Worm (Caenorhabditis elegans) whole organism, L2 larva: ENCODE results near the gene C17C3.11.

Experiments used
- C34F6.9 ChIP-seq: fragments of 150-350 bp; optimal IDR thresholded peaks from 2 replicates; lab custom pipeline; 2014; ENCODE audit warnings: missing biosample characterization, missing genetic modification characterization
- F13H6.1 ChIP-seq: sonication (generic microtip); optimal IDR thresholded peaks from 2 replicates; lab custom pipeline; 2016; ENCODE audit warnings: missing genetic modification characterization, missing compliant biosample characterization
- R02D3.7 ChIP-seq: fragments of 150-350 bp; optimal IDR thresholded peaks from 2 replicates; lab custom pipeline; 2014; ENCODE audit warnings: missing biosample characterization, missing genetic modification characterization
- Y55F3AM.14 ChIP-seq: fragments of 200-800 bp; sonication (Bioruptor generic); optimal IDR thresholded peaks from 2 replicates; lab custom pipeline; 2018; ENCODE audit warnings: mild to moderate bottlenecking, missing genetic modification characterization, missing compliant biosample characterization
- ZK546.5 ChIP-seq: sonication (generic microtip); optimal IDR thresholded peaks from 2 replicates; lab custom pipeline; 2017; ENCODE audit warnings: missing biosample characterization, missing genetic modification characterization
- alr-1 ChIP-seq: fragments of 150-350 bp; optimal IDR thresholded peaks from 2 replicates; lab custom pipeline; 2014; ENCODE audit warnings: missing biosample characterization, missing genetic modification characterization
- aly-2 ChIP-seq: fragments of 150-350 bp; optimal IDR thresholded peaks from 2 replicates; lab custom pipeline; 2014; ENCODE audit warnings: missing biosample characterization, missing genetic modification characterization
- ama-1 ChIP-seq: fragments of 150-350 bp; optimal IDR thresholded peaks from 2 replicates; lab custom pipeline; 2018; ENCODE audit warnings: inconsistent platforms
- blmp-1 ChIP-seq: sonication (generic microtip); optimal IDR thresholded peaks from 2 replicates; lab custom pipeline; 2017; ENCODE audit warnings: missing genetic modification characterization, mild to moderate bottlenecking, missing compliant biosample characterization, antibody characterized with exemption, moderate library complexity; ENCODE audit not compliant: insufficient read depth
- ceh-16 ChIP-seq: fragments of 150-350 bp; optimal IDR thresholded peaks from 2 replicates; lab custom pipeline; 2014; ENCODE audit warnings: missing biosample characterization, missing genetic modification characterization
- ceh-82 ChIP-seq: fragments of 150-350 bp; optimal IDR thresholded peaks from 2 replicates; lab custom pipeline; 2014; ENCODE audit warnings: missing biosample characterization, missing genetic modification characterization
- crh-2 ChIP-seq: sonication (generic microtip); optimal IDR thresholded peaks from 2 replicates; lab custom pipeline; 2017; ENCODE audit warnings: missing biosample characterization, missing genetic modification characterization
- dmd-4 ChIP-seq: sonication (generic microtip); optimal IDR thresholded peaks from 2 replicates; lab custom pipeline; 2017; ENCODE audit warnings: missing biosample characterization, missing genetic modification characterization
- egl-27 ChIP-seq: sonication (generic microtip); optimal IDR thresholded peaks from 3 replicates; lab custom pipeline; 2017; ENCODE audit warnings: missing biosample characterization, missing genetic modification reagents, missing genetic modification characterization
- elt-1 ChIP-seq: fragments of 150-350 bp; optimal IDR thresholded peaks from 2 replicates; lab custom pipeline; 2014; ENCODE audit warnings: missing biosample characterization, missing genetic modification characterization
- elt-3 ChIP-seq: sonication (generic microtip); optimal IDR thresholded peaks from 2 replicates; lab custom pipeline; 2017; ENCODE audit warnings: missing biosample characterization, missing genetic modification characterization
- fos-1 ChIP-seq: fragments of 150-350 bp; optimal IDR thresholded peaks from 2 replicates; lab custom pipeline; 2014; ENCODE audit warnings: missing biosample characterization, missing genetic modification characterization
- gmeb-1 ChIP-seq: fragments of 150-350 bp; optimal IDR thresholded peaks from 2 replicates; lab custom pipeline; 2014; ENCODE audit warnings: missing biosample characterization, missing genetic modification characterization
- lin-11 ChIP-seq: fragments of 150-350 bp; sonication (generic microtip); optimal IDR thresholded peaks from 2 replicates; lab custom pipeline; 2014; ENCODE audit warnings: missing biosample characterization, missing genetic modification characterization, inconsistent platforms, mixed read lengths
- lin-13 ChIP-seq: fragments of 150-350 bp; optimal IDR thresholded peaks from 2 replicates; lab custom pipeline; 2014; ENCODE audit warnings: missing biosample characterization, missing genetic modification reagents, missing genetic modification characterization
- lin-39 ChIP-seq: fragments of 150-350 bp; optimal IDR thresholded peaks from 2 replicates; lab custom pipeline; 2014; ENCODE audit warnings: missing biosample characterization, missing genetic modification reagents, missing genetic modification characterization
- lsy-2 ChIP-seq, 2 experiments: fragments of 150-350 bp in 1 of 2; sonication (generic microtip) in 1 of 2; optimal IDR thresholded peaks; 2 replicates each; lab custom pipeline; 2014 to 2017; ENCODE audit warnings: missing biosample characterization in 2 of 2, missing genetic modification characterization in 2 of 2
- mab-5 ChIP-seq: fragments of 150-350 bp; optimal IDR thresholded peaks from 2 replicates; lab custom pipeline; 2014; ENCODE audit warnings: missing biosample characterization, missing genetic modification characterization
- mbf-1 ChIP-seq: sonication (generic microtip); optimal IDR thresholded peaks from 2 replicates; lab custom pipeline; 2017; ENCODE audit warnings: missing biosample characterization, missing genetic modification characterization
- mdl-1 ChIP-seq, 2 experiments: fragments of 150-350 bp in 1 of 2; sonication (generic microtip) in 1 of 2; optimal IDR thresholded peaks; 2 replicates each; lab custom pipeline; 2017; ENCODE audit warnings: missing biosample characterization in 2 of 2, missing genetic modification characterization in 2 of 2
- nhr-10 ChIP-seq: sonication (generic microtip); optimal IDR thresholded peaks from 2 replicates; lab custom pipeline; 2017; ENCODE audit warnings: missing biosample characterization, missing genetic modification characterization
- nhr-11 ChIP-seq: fragments of 150-350 bp; optimal IDR thresholded peaks from 2 replicates; lab custom pipeline; 2014; ENCODE audit warnings: missing biosample characterization, missing genetic modification characterization
- nhr-12 ChIP-seq: fragments of 150-350 bp; optimal IDR thresholded peaks from 2 replicates; lab custom pipeline; 2014; ENCODE audit warnings: missing biosample characterization, missing genetic modification characterization
- nhr-129 ChIP-seq: fragments of 150-350 bp; optimal IDR thresholded peaks from 2 replicates; lab custom pipeline; 2014; ENCODE audit warnings: missing biosample characterization, missing genetic modification characterization
- nhr-21 ChIP-seq: fragments of 150-350 bp; optimal IDR thresholded peaks from 2 replicates; lab custom pipeline; 2014; ENCODE audit warnings: missing biosample characterization, missing genetic modification characterization
- nhr-23 ChIP-seq: fragments of 150-350 bp; optimal IDR thresholded peaks from 2 replicates; lab custom pipeline; 2014; ENCODE audit warnings: missing biosample characterization, missing genetic modification reagents, missing genetic modification characterization
- nhr-237 ChIP-seq: fragments of 150-350 bp; optimal IDR thresholded peaks from 2 replicates; lab custom pipeline; 2014; ENCODE audit warnings: missing biosample characterization, missing genetic modification characterization
- nhr-25 ChIP-seq: fragments of 150-350 bp; sonication (generic microtip); optimal IDR thresholded peaks from 3 replicates; lab custom pipeline; 2014; ENCODE audit warnings: missing biosample characterization, missing genetic modification characterization
- nhr-6 ChIP-seq: fragments of 150-350 bp; optimal IDR thresholded peaks from 2 replicates; lab custom pipeline; 2014; ENCODE audit warnings: missing biosample characterization, missing genetic modification characterization
- nhr-77 ChIP-seq: fragments of 150-350 bp; optimal IDR thresholded peaks from 2 replicates; lab custom pipeline; 2014; ENCODE audit warnings: missing biosample characterization, missing genetic modification characterization
- peb-1 ChIP-seq: fragments of 150-350 bp; optimal IDR thresholded peaks from 2 replicates; lab custom pipeline; 2014; ENCODE audit warnings: missing biosample characterization, missing genetic modification characterization
- sem-4 ChIP-seq: fragments of 150-350 bp; optimal IDR thresholded peaks from 2 replicates; lab custom pipeline; 2014; ENCODE audit warnings: missing biosample characterization, missing genetic modification reagents, missing genetic modification characterization
- skn-1 ChIP-seq: sonication (generic microtip); optimal IDR thresholded peaks from 2 replicates; lab custom pipeline; 2017; ENCODE audit warnings: missing biosample characterization, missing genetic modification characterization
- sma-3 ChIP-seq: sonication (generic microtip); optimal IDR thresholded peaks from 2 replicates; lab custom pipeline; 2016; ENCODE audit warnings: missing genetic modification reagents, missing genetic modification characterization, missing compliant biosample characterization
- sma-9 ChIP-seq, 2 experiments: fragments of 150-350 bp in 1 of 2; sonication (generic microtip) in 1 of 2; optimal IDR thresholded peaks; 2 replicates each; lab custom pipeline; 2014 to 2016; ENCODE audit warnings: missing genetic modification characterization in 2 of 2, mild to moderate bottlenecking in 1 of 2, missing biosample characterization in 1 of 2, missing compliant biosample characterization in 1 of 2, missing genetic modification reagents in 1 of 2, moderate library complexity in 1 of 2
- snpc-4 ChIP-seq: fragments of 150-350 bp; optimal IDR thresholded peaks from 2 replicates; lab custom pipeline; 2014; ENCODE audit warnings: missing biosample characterization, missing genetic modification characterization
- unc-39 ChIP-seq: fragments of 150-350 bp; optimal IDR thresholded peaks from 2 replicates; lab custom pipeline; 2014; ENCODE audit warnings: missing biosample characterization, missing genetic modification characterization
- unc-55 ChIP-seq: fragments of 150-350 bp; sonication (generic microtip); optimal IDR thresholded peaks from 3 replicates; lab custom pipeline; 2014; ENCODE audit warnings: missing biosample characterization, missing genetic modification reagents, missing genetic modification characterization
- unc-62 ChIP-seq: fragments of 150-350 bp; optimal IDR thresholded peaks from 2 replicates; lab custom pipeline; 2014; ENCODE audit warnings: missing biosample characterization, missing genetic modification reagents, missing genetic modification characterization
- zag-1 ChIP-seq: fragments of 150-350 bp; optimal IDR thresholded peaks from 2 replicates; lab custom pipeline; 2014; ENCODE audit warnings: missing biosample characterization, missing genetic modification characterization
- ztf-1 ChIP-seq: fragments of 200-800 bp; sonication (Bioruptor generic); conservative IDR thresholded peaks from 2 replicates; pipeline ENCODE4 v1.3.6; 2022; ENCODE audit warnings: missing genetic modification characterization, missing compliant biosample characterization
- ztf-11 ChIP-seq: sonication (generic microtip); optimal IDR thresholded peaks from 2 replicates; lab custom pipeline; 2017; ENCODE audit warnings: missing biosample characterization, missing genetic modification characterization
- ztf-4 ChIP-seq: fragments of 150-350 bp; optimal IDR thresholded peaks from 2 replicates; lab custom pipeline; 2014; ENCODE audit warnings: missing biosample characterization, missing genetic modification characterization

The C17C3.11 gene

DNA sequence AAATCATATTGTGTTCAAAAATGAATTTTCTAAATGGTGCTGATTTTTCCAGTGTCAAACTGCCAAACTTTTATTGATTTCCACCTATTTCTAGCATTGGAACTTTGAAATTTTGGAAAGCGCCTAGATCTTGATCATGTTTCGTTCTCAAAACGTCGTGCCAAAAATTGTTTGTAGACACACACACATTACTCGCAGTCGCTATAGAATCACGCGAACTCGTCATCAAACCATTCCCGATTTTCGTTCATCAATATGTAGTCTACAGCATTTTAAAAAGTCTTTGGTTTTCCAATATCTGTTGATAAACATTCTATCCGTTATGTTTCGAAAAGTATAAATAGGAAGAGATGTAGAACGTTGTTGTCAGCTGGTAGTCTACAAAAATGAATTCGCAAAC is 32.6 kb downstream of the C17C3.11 start, which contains the start of the genes C17C3.1 and C17C3.15:
Gene C17C3.1, plus strand, starts transcription at position 301 of the 400 bp plus-strand sequence.
Gene C17C3.15, plus strand, starts transcription at position 383 of the 400 bp plus-strand sequence.
- TF ChIP-seq gmeb-1 (tag; lab: Kevin White, UChicago) (no peak), ztf-4 (tag; lab: Kevin White, UChicago) (no peak), sma-9 (GFP tag; optimal IDR thresholded peaks at IDR 0.05; lab: Kevin White, UChicago) (peak; percentile 5), sma-9 (tag; optimal IDR thresholded peaks at IDR 0.05; lab: Kevin White, UChicago) (no peak), nhr-129 (no peak), R02D3.7 (tag; lab: Kevin White, UChicago) (no peak), nhr-77 (no peak)

- TF ChIP-seq R02D3.7 (tag; lab: Kevin White, UChicago) (no peak), unc-62 (no peak), ztf-11 (tag; lab: Kevin White, UChicago) (no peak), ceh-16 (tag; lab: Kevin White, UChicago) (no peak), gmeb-1 (tag; lab: Kevin White, UChicago) (no peak), C34F6.9 (tag; lab: Kevin White, UChicago) (peak; percentile 24), sma-9 (GFP tag; optimal IDR thresholded peaks at IDR 0.05; lab: Kevin White, UChicago) (peak; percentile 85), sma-9 (tag; optimal IDR thresholded peaks at IDR 0.05; lab: Kevin White, UChicago) (no peak), ztf-1 (GFP tag; lab: Robert Waterston, UW) (no peak), crh-2 (tag; lab: Kevin White, UChicago) (peak; percentile 67), ZK546.5 (tag; lab: Kevin White, UChicago) (no peak), mab-5 (tag; lab: Kevin White, UChicago) (no peak), egl-27 (tag; lab: Kevin White, UChicago) (no peak), unc-39 (tag; lab: Kevin White, UChicago) (no peak), mdl-1 (tag; optimal IDR thresholded peaks at IDR 0.05; lab: Kevin White, UChicago) (no peak), lin-39 (tag; lab: Kevin White, UChicago) (no peak), dmd-4 (no peak), ztf-4 (tag; lab: Kevin White, UChicago) (no peak), elt-1 (tag; lab: Kevin White, UChicago) (no peak), nhr-237 (tag; lab: Kevin White, UChicago) (no peak), lin-13 (GFP tag; lab: Kevin White, UChicago) (no peak), elt-3 (tag; lab: Kevin White, UChicago) (no peak), nhr-129 (peak; percentile 47), alr-1 (tag; lab: Kevin White, UChicago) (no peak), nhr-12 (no peak), lin-11 (tag; lab: Kevin White, UChicago) (no peak), ceh-82 (no peak), nhr-25 (tag; lab: Kevin White, UChicago) (peak; percentile 61), lsy-2 (tag; optimal IDR thresholded peaks at IDR 0.05; lab: Kevin White, UChicago) (peak in 1 of 2 experiments; percentile 59), nhr-11 (tag; lab: Kevin White, UChicago) (no peak), mbf-1 (no peak), sma-3 (GFP tag; lab: Kevin White, UChicago) (peak; percentile 69), peb-1 (tag; lab: Kevin White, UChicago) (no peak), zag-1 (tag; lab: Kevin White, UChicago) (no peak), sem-4 (tag; lab: Kevin White, UChicago) (no peak), F13H6.1 (tag; lab: Kevin White, UChicago) (peak; percentile 61), nhr-6 (tag; lab: Kevin White, UChicago) (no peak), snpc-4 (no peak), fos-1 (tag; lab: Kevin White, UChicago) (no peak), nhr-10 (tag; lab: Kevin White, UChicago) (peak; percentile 77), ama-1 (lab: Kevin White, UChicago) (no peak), nhr-77 (no peak), unc-55 (no peak), aly-2 (tag; lab: Kevin White, UChicago) (no peak), nhr-21 (tag; lab: Kevin White, UChicago) (peak; percentile 83), Y55F3AM.14 (GFP tag; lab: Kevin White, UChicago) (no peak), skn-1 (tag; lab: Kevin White, UChicago) (peak; percentile 79), blmp-1 (no peak), nhr-23 (tag; lab: Kevin White, UChicago) (no peak)
These were observed 34.6 kb downstream of the C17C3.11 start for ce11 chrII:5572082-5572746.
